Fruit fly (Drosophila melanogaster): ENCODE data around the gene nAChRbeta3.

nAChRbeta3 gene

DNA sequence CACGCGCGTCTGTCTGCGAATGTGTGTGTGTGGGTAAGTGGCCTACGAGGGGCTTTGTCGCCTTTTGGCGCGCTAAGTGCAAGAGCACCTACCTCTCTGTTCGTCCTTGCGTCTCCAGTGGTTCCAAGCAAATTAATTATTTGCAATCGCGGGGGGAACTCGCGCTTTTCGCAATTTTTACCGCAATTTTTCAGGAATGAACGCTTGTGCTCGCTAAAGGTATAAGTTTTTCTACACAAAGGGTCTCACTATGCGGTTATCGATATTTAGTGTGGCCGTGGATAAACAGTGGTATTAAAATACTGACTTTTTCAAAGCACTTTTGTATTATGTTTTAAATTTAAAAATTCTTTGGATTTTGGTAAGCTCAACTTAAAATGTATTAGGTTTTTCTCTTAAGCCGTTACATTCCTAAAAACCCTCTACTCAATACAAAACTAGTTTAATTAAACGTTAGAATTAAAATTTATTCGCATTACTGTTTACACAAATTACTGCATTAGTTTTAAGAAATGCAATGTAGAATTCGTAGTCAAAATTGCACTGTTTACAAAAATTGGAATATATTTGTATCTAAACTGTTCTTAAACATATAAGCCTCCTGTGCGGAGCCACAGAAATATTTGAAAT is 2.5 kb upstream of the nAChRbeta3 start, which contains the start of gene lwr (continued):
- TF ChIP-seq CG18599 (GFP tag; optimal IDR thresholded peaks at IDR 0.05), result no peak
- peak; percentile 57; the same call in 2 of the 3 replicates for TF ChIP-seq CG16813 (GFP tag; IDR thresholded peaks at IDR 0.05; ENCODE audit: partially characterized antibody)
- no peak for TF ChIP-seq NC2β (GFP tag; optimal IDR thresholded peaks at IDR 0.05)
- TF ChIP-seq B-H1 (GFP tag; IDR thresholded peaks at IDR 0.05), result no peak
- no peak for TF ChIP-seq Hr3 (GFP tag; optimal IDR thresholded peaks at IDR 0.05)
- TF ChIP-seq CG32772 (GFP tag; IDR thresholded peaks at IDR 0.05), result no peak
- TF ChIP-seq CG2202 (tag; optimal IDR thresholded peaks at IDR 0.05), result no peak
- no peak for TF ChIP-seq CG6791 (GFP tag; IDR thresholded peaks at IDR 0.05; ENCODE audit: partially characterized antibody)
- TF ChIP-seq Spps (tag; optimal IDR thresholded peaks at IDR 0.05), result no peak
- TF ChIP-seq slou (GFP tag; optimal IDR thresholded peaks at IDR 0.05), result no peak
- TF ChIP-seq inv (GFP tag; IDR thresholded peaks at IDR 0.05; ENCODE audit: partially characterized antibody), result peak; percentile 40; the same call in 1 of the 2 replicates
- no peak for TF ChIP-seq CG6854 (GFP tag; optimal IDR thresholded peaks at IDR 0.05)
- TF ChIP-seq Aef1 (GFP tag; IDR thresholded peaks at IDR 0.05), result no peak
- no peak for TF ChIP-seq sna (GFP tag; IDR thresholded peaks at IDR 0.05; ENCODE audit: partially characterized antibody)
- no peak for TF ChIP-seq seq (GFP tag; IDR thresholded peaks at IDR 0.05)
- peak; percentile 61 for TF ChIP-seq Sin3A (optimal IDR thresholded peaks at IDR 0.05)

DNA sequence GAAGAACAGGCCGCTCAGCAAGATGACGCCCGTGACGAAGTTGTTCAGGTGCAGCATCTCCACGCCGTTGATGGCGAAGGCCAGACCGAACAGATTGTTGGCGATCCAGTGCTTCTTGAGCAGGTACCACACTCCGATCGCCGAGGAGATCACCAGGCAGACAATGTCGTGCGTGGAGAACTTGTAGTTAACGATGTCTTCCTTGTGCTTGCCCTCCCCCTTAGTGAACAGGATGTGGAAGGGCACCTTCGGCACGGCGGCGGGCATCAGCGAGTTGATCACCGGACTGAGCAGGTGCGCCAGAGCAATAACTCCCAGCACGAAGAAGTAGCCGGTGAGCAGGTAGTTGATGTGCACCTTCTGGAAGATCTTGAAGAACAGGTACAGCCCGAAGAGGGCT is 1.1 kb upstream of the nAChRbeta3 start:
- TF ChIP-seq nmo (GFP tag; optimal IDR thresholded peaks at IDR 0.05) (no peak), gt (GFP tag; IDR thresholded peaks at IDR 0.05) (no peak), onecut (GFP tag; IDR thresholded peaks at IDR 0.05) (no peak), CG15073 (GFP tag; optimal IDR thresholded peaks at IDR 0.05) (no peak), CG12236 (GFP tag; optimal IDR thresholded peaks at IDR 0.05) (no peak), CG4360 (GFP tag; IDR thresholded peaks at IDR 0.05) (no peak), ham (GFP tag; IDR thresholded peaks at IDR 0.05) (no peak), CG15269 (tag; optimal IDR thresholded peaks at IDR 0.05) (no peak), CG1024 (GFP tag; IDR thresholded peaks at IDR 0.05) (no peak), CG11723 (GFP tag; optimal IDR thresholded peaks at IDR 0.05) (no peak), pita (GFP tag; optimal IDR thresholded peaks at IDR 0.05) (no peak), Mrtf (GFP tag; IDR thresholded peaks at IDR 0.05) (no peak)

- TF ChIP-seq Nf-YC (tag; optimal IDR thresholded peaks at IDR 0.05) (peak; percentile 96), chinmo (GFP tag; IDR thresholded peaks at IDR 0.05; ENCODE audit: partially characterized antibody) (0 out of 4 replicates have a peak, but pooled peaks have one; percentile 13), vvl (GFP tag; IDR thresholded peaks at IDR 0.05) (no peak), CG1832 (GFP tag; optimal IDR thresholded peaks at IDR 0.05) (peak; percentile 18), CG1233 (GFP tag; optimal IDR thresholded peaks at IDR 0.05) (no peak), Deaf1 (tag; optimal IDR thresholded peaks at IDR 0.05) (peak; percentile 33), Nf-YB (GFP tag; optimal IDR thresholded peaks at IDR 0.05) (peak; percentile 93), Ets65A (GFP tag) (peak; percentile 61), cg (GFP tag; optimal IDR thresholded peaks at IDR 0.05) (peak; percentile 36)
Measured at dm6 chr2L:547978-548377, 3.0 kb downstream of the nAChRbeta3 start.

DNA sequence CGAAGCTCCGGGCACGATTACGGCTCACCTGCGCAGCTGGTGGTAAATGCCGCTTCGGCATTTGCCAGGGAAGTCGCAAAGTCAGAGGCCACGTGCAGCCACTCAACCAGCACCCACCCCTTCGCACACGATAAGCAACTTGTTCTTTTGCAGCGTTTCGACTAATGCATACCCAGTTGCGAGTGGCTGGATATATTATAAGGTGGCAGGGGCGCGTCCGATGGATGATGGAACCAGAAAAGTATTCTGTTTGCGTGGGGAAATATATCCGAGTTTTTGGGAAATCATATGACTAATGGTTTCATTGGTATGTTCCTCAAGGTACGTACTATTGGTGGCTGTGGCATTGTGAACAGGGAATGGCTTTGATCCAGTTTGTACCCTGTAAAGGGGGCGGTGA is 4.7 kb downstream of the nAChRbeta3 start:
- TF ChIP-seq bbx (GFP tag; IDR thresholded peaks at IDR 0.05; ENCODE audit: partially characterized antibody) (peak; percentile 54; the same call in 1 of the 2 replicates), CG7963 (GFP tag; IDR thresholded peaks at IDR 0.05; ENCODE audit: partially characterized antibody) (peak; percentile 77), Med (GFP tag) (peak; percentile 50), Scr (GFP tag; IDR thresholded peaks at IDR 0.05; ENCODE audit: partially characterized antibody) (0 out of 2 replicates have a peak, but pooled peaks have one; percentile 31), HLH4C (GFP tag; IDR thresholded peaks at IDR 0.05; ENCODE audit: partially characterized antibody) (peak; percentile 76), onecut (GFP tag; IDR thresholded peaks at IDR 0.05) (no peak), Eip74EF (GFP tag; optimal IDR thresholded peaks at IDR 0.05) (no peak), vfl (GFP tag; optimal IDR thresholded peaks at IDR 0.05) (no peak), vnd (GFP tag; IDR thresholded peaks at IDR 0.05; ENCODE audit: partially characterized antibody) (peak; percentile 56; the same call in 1 of the 3 replicates), row (GFP tag; IDR thresholded peaks at IDR 0.05) (peak; percentile 75), prd (optimal IDR thresholded peaks at IDR 0.05) (no peak), prd (GFP tag; IDR thresholded peaks at IDR 0.05) (0 out of 3 replicates have a peak, but pooled peaks have one; percentile 11)

Data from whole organism, embryonic.